Worm (Caenorhabditis elegans): ENCODE data around the gene F59E11.2.

F59E11.2 gene

ce11 chrV:9041030-9041429, 39.8 kb downstream of the F59E11.2 start, which contains the start of gene cyp-33B1:
Gene cyp-33B1, plus strand, starts transcription at chrV:9041330.
- TF ChIP-seq him-1 (tag; optimal IDR thresholded peaks at IDR 0.05) (no peak), W03F9.2 (tag; optimal IDR thresholded peaks at IDR 0.05) (no peak), dao-5 (tag; optimal IDR thresholded peaks at IDR 0.05) (no peak)

DNA sequence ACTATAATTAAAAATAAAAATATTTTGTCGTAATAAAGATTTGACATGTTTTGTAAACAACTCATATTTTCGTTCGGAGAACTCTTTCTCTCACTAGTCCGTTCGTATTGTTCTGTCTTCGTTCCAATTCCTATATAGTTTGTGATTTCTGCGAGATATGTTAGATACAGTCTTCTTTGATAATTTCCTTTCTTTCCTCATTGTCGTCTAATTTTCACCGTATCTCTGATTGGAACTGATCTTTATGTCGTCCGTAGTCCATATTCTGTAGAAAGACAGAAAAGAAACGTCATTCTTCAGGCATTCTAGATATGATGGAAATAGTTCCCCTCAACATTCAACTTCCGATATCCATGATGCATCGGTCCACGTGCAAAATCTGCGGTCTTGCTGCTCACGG, 43.6 kb downstream of the F59E11.2 start, which contains the start of gene nhr-30:
Gene nhr-30, plus strand, starts transcription at position 301 of the 400 bp plus-strand sequence.
- TF ChIP-seq W03F9.2 (tag; optimal IDR thresholded peaks at IDR 0.05) (no peak), him-1 (tag; optimal IDR thresholded peaks at IDR 0.05) (no peak), dao-5 (tag; optimal IDR thresholded peaks at IDR 0.05) (no peak)

DNA sequence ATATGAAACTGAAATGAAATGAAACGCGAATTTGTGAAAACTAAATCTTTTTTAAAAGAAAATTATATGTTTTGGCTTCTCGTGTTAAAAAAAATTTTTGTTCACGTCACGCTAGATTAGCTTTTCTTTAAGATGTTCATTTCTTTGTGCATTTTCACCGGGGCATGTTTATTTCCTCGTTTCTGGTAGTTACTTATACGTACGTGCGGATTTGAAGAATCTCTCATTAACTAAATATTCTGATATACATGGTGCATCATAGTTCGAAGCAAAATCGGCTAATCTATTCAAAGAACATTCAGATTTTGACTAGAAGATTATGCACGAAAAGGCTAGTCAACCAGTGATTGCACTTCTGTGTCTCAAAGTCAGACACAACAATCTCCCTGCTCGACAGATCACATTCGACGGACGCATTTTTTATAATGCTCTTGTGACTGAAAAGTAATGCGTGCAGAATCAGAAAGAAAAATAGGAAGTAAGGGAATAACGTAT, 46.3 kb downstream of the F59E11.2 start, which contains the start of gene C25E10.17:
Gene C25E10.17, minus strand, starts transcription at position 51 of the 495 bp plus-strand sequence.
- TF ChIP-seq him-1 (tag; optimal IDR thresholded peaks at IDR 0.05) (no peak), dao-5 (tag; optimal IDR thresholded peaks at IDR 0.05) (no peak), W03F9.2 (tag; optimal IDR thresholded peaks at IDR 0.05) (no peak)

- TF ChIP-seq dao-5 (tag; optimal IDR thresholded peaks at IDR 0.05) (no peak), W03F9.2 (tag; optimal IDR thresholded peaks at IDR 0.05) (no peak), him-1 (tag; optimal IDR thresholded peaks at IDR 0.05) (no peak)
Measured at ce11 chrV:9049271-9049670, 48.0 kb downstream of the F59E11.2 start.

- no peak for TF ChIP-seq W03F9.2 (tag; optimal IDR thresholded peaks at IDR 0.05)
- no peak for TF ChIP-seq dao-5 (tag; optimal IDR thresholded peaks at IDR 0.05)
- no peak for TF ChIP-seq him-1 (tag; optimal IDR thresholded peaks at IDR 0.05)
Measured at ce11 chrV:9051100-9051499, 49.8 kb downstream of the F59E11.2 start, which contains the start of gene C25E10.7. Gene C25E10.7, minus strand, starts transcription at chrV:9051200.
